Fruit fly (Drosophila melanogaster) whole organism, prepupa: ENCODE results near the gene Hipk.
A peak's percentile ranks its signal among the peaks of the same experiment; 100 is the strongest.

Source experiments
- CG10631 ChIP-seq: fragments of 200-800 bp; sonication (Bioruptor generic); optimal IDR thresholded peaks from 2 replicates; lab custom pipeline; 2016; ENCODE audit warnings: missing biosample characterization, missing genetic modification characterization
- CG10669 ChIP-seq: fragments of 200-800 bp; sonication (Bioruptor generic); optimal IDR thresholded peaks from 3 replicates; lab custom pipeline; 2018; ENCODE audit warnings: missing biosample characterization, mild to moderate bottlenecking, missing genetic modification characterization, moderate library complexity
- CG11294 ChIP-seq: fragments of 200-800 bp; sonication (Bioruptor generic); IDR thresholded peaks from 2 replicates; pipeline ENCODE4 v1.3.6; 2022; ENCODE audit warnings: missing biosample characterization, missing genetic modification characterization
- CG11762 ChIP-seq: fragments of 200-800 bp; sonication (Bioruptor generic); optimal IDR thresholded peaks from 3 replicates; lab custom pipeline; 2016; ENCODE audit warnings: missing biosample characterization, missing genetic modification characterization; ENCODE audit not compliant: insufficient read depth
- CG15336 ChIP-seq: fragments of 200-800 bp; sonication (Bioruptor generic); IDR thresholded peaks from 2 replicates; pipeline ENCODE4 v1.3.6; 2022; ENCODE audit warnings: missing biosample characterization, missing genetic modification characterization
- CG3032 ChIP-seq: fragments of 200-800 bp; optimal IDR thresholded peaks from 2 replicates; lab custom pipeline; 2019; ENCODE audit warnings: missing biosample characterization, mild to moderate bottlenecking, missing genetic modification characterization, moderate library complexity
- CG31627 ChIP-seq: fragments of 200-800 bp; sonication (Bioruptor generic); optimal IDR thresholded peaks from 3 replicates; lab custom pipeline; 2016; ENCODE audit warnings: missing biosample characterization, missing genetic modification characterization
- CG32006 ChIP-seq: fragments of 200-800 bp; sonication (Bioruptor generic); optimal IDR thresholded peaks from 3 replicates; lab custom pipeline; 2017; ENCODE audit warnings: missing biosample characterization, mild to moderate bottlenecking, missing genetic modification characterization
- CG34406 ChIP-seq: fragments of 200-800 bp; sonication (Bioruptor generic); optimal IDR thresholded peaks from 3 replicates; lab custom pipeline; 2016; ENCODE audit warnings: missing biosample characterization, missing genetic modification characterization
- CG6163 ChIP-seq: fragments of 200-800 bp; sonication (Bioruptor generic); IDR thresholded peaks from 3 replicates; pipeline ENCODE4 v1.3.6; 2022; ENCODE audit warnings: missing biosample characterization, missing genetic modification characterization
- CG6792 ChIP-seq: fragments of 200-800 bp; sonication (Bioruptor generic); optimal IDR thresholded peaks from 3 replicates; lab custom pipeline; 2016; ENCODE audit warnings: missing biosample characterization, missing genetic modification characterization
- CG6808 ChIP-seq: fragments of 200-800 bp; sonication (Bioruptor generic); optimal IDR thresholded peaks from 3 replicates; lab custom pipeline; 2017; ENCODE audit warnings: missing biosample characterization, missing genetic modification characterization, mild to moderate bottlenecking, moderate library complexity, missing genetic modification reagents
- CG6854 ChIP-seq: fragments of 200-800 bp; sonication (Bioruptor generic); optimal IDR thresholded peaks from 2 replicates; lab custom pipeline; 2017; ENCODE audit warnings: missing biosample characterization, mild to moderate bottlenecking, missing genetic modification characterization
- CG8119 ChIP-seq: fragments of 200-800 bp; sonication (Bioruptor generic); IDR thresholded peaks from 3 replicates; pipeline ENCODE4 v1.3.6; 2022; ENCODE audit warnings: missing biosample characterization, missing genetic modification characterization
- CG8319 ChIP-seq: fragments of 200-800 bp; sonication (Bioruptor generic); optimal IDR thresholded peaks from 3 replicates; lab custom pipeline; 2016; ENCODE audit warnings: missing biosample characterization, missing genetic modification characterization
- CG9139 ChIP-seq: fragments of 200-800 bp; sonication (Bioruptor generic); optimal IDR thresholded peaks from 3 replicates; lab custom pipeline; 2017; ENCODE audit warnings: missing biosample characterization, mild to moderate bottlenecking, missing genetic modification characterization
- Eip75B ChIP-seq: fragments of 200-800 bp; sonication (Bioruptor generic); optimal IDR thresholded peaks from 3 replicates; lab custom pipeline; 2016; ENCODE audit warnings: missing biosample characterization, missing genetic modification characterization
- Eip78C ChIP-seq: fragments of 200-800 bp; sonication (Bioruptor generic); peaks from one replicate; lab custom pipeline; 2016; ENCODE audit warnings: missing biosample characterization, missing genetic modification characterization
- Eip93F ChIP-seq: fragments of 200-800 bp; sonication (Bioruptor generic); optimal IDR thresholded peaks from 2 replicates; lab custom pipeline; 2016; ENCODE audit warnings: missing biosample characterization, mild to moderate bottlenecking, missing genetic modification characterization
- Ets21C ChIP-seq: fragments of 200-800 bp; sonication (Bioruptor generic); optimal IDR thresholded peaks from 3 replicates; lab custom pipeline; 2016; ENCODE audit warnings: missing biosample characterization, missing genetic modification characterization
- Ets96B ChIP-seq: fragments of 200-800 bp; optimal IDR thresholded peaks from 2 replicates; lab custom pipeline; 2019; ENCODE audit warnings: missing biosample characterization, mild to moderate bottlenecking, missing genetic modification characterization, moderate library complexity
- Gug ChIP-seq: fragments of 200-800 bp; sonication (Bioruptor generic); IDR thresholded peaks from 2 replicates; pipeline ENCODE4 v1.3.6; 2022; ENCODE audit warnings: missing biosample characterization, missing genetic modification characterization
- Hr38 ChIP-seq: sonication (Bioruptor generic); optimal IDR thresholded peaks from 2 replicates; lab custom pipeline; 2016; ENCODE audit warnings: missing biosample characterization, missing genetic modification characterization
- Lpt ChIP-seq: fragments of 200-800 bp; sonication (Bioruptor generic); optimal IDR thresholded peaks from 3 replicates; lab custom pipeline; 2016; ENCODE audit warnings: missing biosample characterization, missing genetic modification characterization
- OdsH ChIP-seq: fragments of 200-800 bp; sonication (Bioruptor generic); optimal IDR thresholded peaks from 3 replicates; lab custom pipeline; 2016; ENCODE audit warnings: missing biosample characterization, missing genetic modification characterization
- Smox ChIP-seq: fragments of 200-800 bp; sonication (Bioruptor generic); optimal IDR thresholded peaks from 3 replicates; lab custom pipeline; 2016; ENCODE audit warnings: missing biosample characterization, missing genetic modification characterization
- Sox102F ChIP-seq: fragments of 200-800 bp; sonication (Bioruptor generic); optimal IDR thresholded peaks from 2 replicates; lab custom pipeline; 2016; ENCODE audit warnings: missing biosample characterization, mild to moderate bottlenecking, missing genetic modification characterization
- Sox14 ChIP-seq: fragments of 200-800 bp; sonication (Bioruptor generic); optimal IDR thresholded peaks from 3 replicates; lab custom pipeline; 2016; ENCODE audit warnings: missing biosample characterization, missing genetic modification characterization
- Sox15 ChIP-seq: fragments of 200-800 bp; sonication (Bioruptor generic); optimal IDR thresholded peaks from 3 replicates; lab custom pipeline; 2016; ENCODE audit warnings: missing biosample characterization, missing genetic modification characterization
- achi ChIP-seq: fragments of 200-800 bp; sonication (Bioruptor generic); optimal IDR thresholded peaks from 3 replicates; lab custom pipeline; 2016; ENCODE audit warnings: missing biosample characterization, missing genetic modification characterization
- acj6 ChIP-seq: fragments of 200-800 bp; sonication (Bioruptor generic); optimal IDR thresholded peaks from 3 replicates; lab custom pipeline; 2016; ENCODE audit warnings: missing biosample characterization, missing genetic modification characterization
- cyc ChIP-seq: fragments of 200-800 bp; sonication (Bioruptor generic); optimal IDR thresholded peaks from 3 replicates; lab custom pipeline; 2016; ENCODE audit warnings: missing biosample characterization, missing genetic modification characterization
- dac ChIP-seq: fragments of 200-800 bp; sonication (Bioruptor generic); optimal IDR thresholded peaks from 2 replicates; lab custom pipeline; 2017; ENCODE audit warnings: missing biosample characterization, mild to moderate bottlenecking, missing genetic modification characterization
- dsx ChIP-seq: fragments of 200-800 bp; optimal IDR thresholded peaks from 3 replicates; lab custom pipeline; 2019; ENCODE audit warnings: missing biosample characterization, mild to moderate bottlenecking, missing genetic modification characterization, moderate library complexity; ENCODE audit not compliant: poor library complexity, severe bottlenecking
- eg ChIP-seq: fragments of 200-800 bp; sonication (Bioruptor generic); IDR thresholded peaks from 3 replicates; pipeline ENCODE4 v1.3.6; 2022; ENCODE audit warnings: missing biosample characterization, missing genetic modification characterization
- esn ChIP-seq: fragments of 200-800 bp; sonication (Bioruptor generic); optimal IDR thresholded peaks from 2 replicates; lab custom pipeline; 2016; ENCODE audit warnings: missing biosample characterization, mild to moderate bottlenecking, missing genetic modification characterization, moderate library complexity
- fd59A ChIP-seq: fragments of 200-800 bp; sonication (Bioruptor generic); optimal IDR thresholded peaks from 2 replicates; lab custom pipeline; 2017; ENCODE audit warnings: missing biosample characterization, mild to moderate bottlenecking, missing genetic modification characterization, missing genetic modification reagents
- fd85E ChIP-seq: fragments of 200-800 bp; sonication (Bioruptor generic); optimal IDR thresholded peaks from 3 replicates; lab custom pipeline; 2016; ENCODE audit warnings: missing biosample characterization, missing genetic modification characterization
- fkh ChIP-seq: fragments of 200-800 bp; sonication (Bioruptor generic); optimal IDR thresholded peaks from 3 replicates; lab custom pipeline; 2017; ENCODE audit warnings: missing biosample characterization, mild to moderate bottlenecking, missing genetic modification characterization, moderate library complexity
- lz ChIP-seq: fragments of 200-800 bp; sonication (Bioruptor generic); optimal IDR thresholded peaks from 3 replicates; lab custom pipeline; 2016; ENCODE audit warnings: missing biosample characterization, missing genetic modification characterization
- net ChIP-seq: fragments of 200-800 bp; sonication (Bioruptor generic); optimal IDR thresholded peaks from 3 replicates; lab custom pipeline; 2016; ENCODE audit warnings: missing biosample characterization, missing genetic modification characterization
- ss ChIP-seq, 2 experiments: fragments of 200-800 bp; sonication (Bioruptor generic); optimal IDR thresholded peaks; 2 replicates in 1 of 2; 3 replicates in 1 of 2; lab custom pipeline; 2017 to 2018; ENCODE audit warnings: mild to moderate bottlenecking in 2 of 2, missing biosample characterization in 2 of 2, missing genetic modification characterization in 2 of 2, moderate library complexity in 1 of 2
- svp ChIP-seq: fragments of 200-800 bp; sonication (Bioruptor generic); peaks from one replicate; lab custom pipeline; 2016; ENCODE audit warnings: missing biosample characterization, missing genetic modification characterization
- topi ChIP-seq: fragments of 200-800 bp; sonication (Bioruptor generic); optimal IDR thresholded peaks from 3 replicates; lab custom pipeline; 2016; ENCODE audit warnings: missing biosample characterization, missing genetic modification characterization
- vri ChIP-seq: fragments of 200-800 bp; sonication (Bioruptor generic); optimal IDR thresholded peaks from 3 replicates; lab custom pipeline; 2016; ENCODE audit warnings: missing biosample characterization, mild to moderate bottlenecking, missing genetic modification characterization

Hipk gene

dm6 chr3L:602531-602930 lies 59.7 kb downstream of the Hipk start:
- peak; percentile 41 for TF ChIP-seq CG31627 (GFP tag; lab: Kevin White, UChicago)
- TF ChIP-seq CG32006 (GFP tag; lab: Kevin White, UChicago) = no peak
- TF ChIP-seq Sox14 (GFP tag; lab: Kevin White, UChicago) = peak; percentile 51
- peak; percentile 26 for TF ChIP-seq topi
- peak; percentile 78 for TF ChIP-seq CG6163
- no peak for TF ChIP-seq CG10669
- TF ChIP-seq Hr38 = no peak
- TF ChIP-seq cyc (GFP tag; lab: Kevin White, UChicago) = peak; percentile 42
- peak; percentile 22 for TF ChIP-seq lz (GFP tag; lab: Kevin White, UChicago)
- no peak for TF ChIP-seq Sox15 (GFP tag; lab: Kevin White, UChicago)
- TF ChIP-seq esn = peak; percentile 41
- TF ChIP-seq Eip93F = no peak
- peak; percentile 52 for TF ChIP-seq CG3032 (tag; lab: Kevin White, UChicago)
- peak; percentile 93 for TF ChIP-seq CG11294 (GFP tag; lab: Robert Waterston, UW)
- TF ChIP-seq CG6792 (GFP tag; lab: Kevin White, UChicago) = no peak
- TF ChIP-seq Smox (GFP tag; lab: Kevin White, UChicago) = no peak
- peak; percentile 92 for TF ChIP-seq eg (GFP tag; lab: Robert Waterston, UW)
- TF ChIP-seq Lpt (GFP tag; lab: Kevin White, UChicago) = no peak
- peak; percentile 20 for TF ChIP-seq fd59A (GFP tag; lab: Kevin White, UChicago)
- TF ChIP-seq ss (GFP tag; optimal IDR thresholded peaks at IDR 0.05; lab: Kevin White, UChicago) = no peak
- peak; percentile 85 for TF ChIP-seq Gug (GFP tag; lab: Robert Waterston, UW)
- TF ChIP-seq Sox102F (GFP tag; lab: Kevin White, UChicago) = no peak
- no peak for TF ChIP-seq Ets96B (tag; lab: Kevin White, UChicago)
- TF ChIP-seq CG10631 (GFP tag; lab: Kevin White, UChicago) = no peak
- no peak for TF ChIP-seq acj6 (GFP tag; lab: Kevin White, UChicago)
- peak; percentile 71 for TF ChIP-seq CG15336 (GFP tag; lab: Robert Waterston, UW)
- TF ChIP-seq CG8119 (GFP tag; lab: Robert Waterston, UW) = peak; percentile 54; the same call in 1 of the 3 replicates

- no peak for TF ChIP-seq fkh (GFP tag; lab: Kevin White, UChicago)
- TF ChIP-seq CG6163 = 0 out of 3 replicates have a peak, but pooled peaks have one; percentile 19
- no peak for TF ChIP-seq CG6808 (GFP tag; lab: Kevin White, UChicago)
- no peak for TF ChIP-seq Sox14 (GFP tag; lab: Kevin White, UChicago)
- no peak for TF ChIP-seq Ets21C (GFP tag; lab: Kevin White, UChicago)
Measured at dm6 chr3L:603188-603587, 60.3 kb downstream of the Hipk start.

dm6 chr3L:603847-604550 lies 61.1 kb downstream of the Hipk start, which contains the start of gene CG13893:
CG13893 (minus strand) TSS chr3L:604008.
- TF ChIP-seq Gug (GFP tag; lab: Robert Waterston, UW) (0 out of 2 replicates have a peak, but pooled peaks have one; percentile 11), CG9139 (GFP tag; lab: Kevin White, UChicago) (peak; percentile 35), Eip75B (no peak), CG8119 (GFP tag; lab: Robert Waterston, UW) (peak; percentile 57), OdsH (GFP tag; lab: Kevin White, UChicago) (no peak), svp (GFP tag; lab: Kevin White, UChicago) (peak; percentile 79), Ets96B (tag; lab: Kevin White, UChicago) (no peak), vri (GFP tag; lab: Kevin White, UChicago) (peak; percentile 25), ss (GFP tag; optimal IDR thresholded peaks at IDR 0.05; lab: Kevin White, UChicago) (peak; percentile 54 to 74), CG6854 (GFP tag; lab: Kevin White, UChicago) (peak; percentile 37), net (GFP tag; lab: Kevin White, UChicago) (no peak), fd85E (no peak), CG8319 (GFP tag; lab: Kevin White, UChicago) (no peak), CG34406 (GFP tag; lab: Kevin White, UChicago) (no peak), Sox102F (GFP tag; lab: Kevin White, UChicago) (no peak), cyc (GFP tag; lab: Kevin White, UChicago) (no peak), achi (GFP tag; lab: Kevin White, UChicago) (no peak), CG10669 (no peak), dac (no peak), Hr38 (no peak), Eip78C (peak; percentile 85), dsx (GFP tag; lab: Kevin White, UChicago) (peak; percentile 53), esn (peak; percentile 5), CG3032 (tag; lab: Kevin White, UChicago) (no peak), CG11762 (GFP tag; lab: Kevin White, UChicago) (no peak), Sox15 (GFP tag; lab: Kevin White, UChicago) (no peak), acj6 (GFP tag; lab: Kevin White, UChicago) (no peak), CG6808 (GFP tag; lab: Kevin White, UChicago) (peak; percentile 16), CG6163 (peak; percentile 69)
